Worm (Caenorhabditis elegans) whole organism, L4 larva: ENCODE results near the gene sra-33.

Experiments used
- F44E2.7 ChIP-seq: fragments of 200-800 bp; sonication (Bioruptor generic); IDR thresholded peaks from 2 replicates; pipeline ENCODE4 v2.1.2; 2022; ENCODE audit warnings: missing genetic modification characterization, missing compliant biosample characterization
- F49E8.2 ChIP-seq: sonication (generic microtip); optimal IDR thresholded peaks from 2 replicates; lab custom pipeline; 2016; ENCODE audit warnings: missing compliant biosample characterization, mild to moderate bottlenecking, missing genetic modification characterization, borderline replicate concordance
- Y105C5A.15 ChIP-seq: fragments of 200-800 bp; sonication (Bioruptor generic); IDR thresholded peaks from 2 replicates; pipeline ENCODE4 v1.3.6; 2022; ENCODE audit warnings: missing genetic modification characterization, missing compliant biosample characterization
- Y48G9A.11 ChIP-seq: fragments of 200-800 bp; sonication (Bioruptor generic); IDR thresholded peaks from 2 replicates; pipeline ENCODE4 v1.3.6; 2022; ENCODE audit warnings: missing genetic modification reagents, missing genetic modification characterization, missing compliant biosample characterization
- Y5F2A.4 ChIP-seq: fragments of 200-800 bp; sonication (Bioruptor generic); optimal IDR thresholded peaks from 2 replicates; lab custom pipeline; 2018; ENCODE audit warnings: mild to moderate bottlenecking, missing genetic modification characterization, missing compliant biosample characterization
- aha-1 ChIP-seq: fragments of 150-350 bp; peaks from one replicate; lab custom pipeline; 2014; ENCODE audit warnings: missing biosample characterization, missing genetic modification characterization
- ama-1 ChIP-seq: fragments of 150-350 bp; optimal IDR thresholded peaks from 2 replicates; lab custom pipeline; 2014; ENCODE audit warnings: inconsistent platforms, mixed read lengths
- ceh-20 ChIP-seq: fragments of 200-800 bp; sonication (Bioruptor generic); IDR thresholded peaks from 2 replicates; pipeline ENCODE4 v1.3.6; 2022; ENCODE audit warnings: missing genetic modification reagents, missing genetic modification characterization, missing compliant biosample characterization
- ceh-32 ChIP-seq: sonication (generic microtip); optimal IDR thresholded peaks from 2 replicates; lab custom pipeline; 2016; ENCODE audit warnings: mild to moderate bottlenecking, missing genetic modification characterization, missing compliant biosample characterization; ENCODE audit not compliant: poor library complexity
- ces-1 ChIP-seq: fragments of 150-350 bp; sonication (generic microtip); optimal IDR thresholded peaks from 4 replicates; lab custom pipeline; 2014; ENCODE audit warnings: missing biosample characterization, missing genetic modification reagents, missing genetic modification characterization
- cey-2 ChIP-seq: sonication (generic microtip); optimal IDR thresholded peaks from 3 replicates; lab custom pipeline; 2017; ENCODE audit warnings: missing genetic modification characterization, mild to moderate bottlenecking, missing compliant biosample characterization, antibody characterized with exemption, borderline replicate concordance; ENCODE audit not compliant: insufficient read depth
- ctbp-1 ChIP-seq: fragments of 200-800 bp; sonication (Bioruptor generic); IDR thresholded peaks from 2 replicates; pipeline ENCODE4 v1.3.6; 2022; ENCODE audit warnings: missing genetic modification reagents, missing genetic modification characterization, missing compliant biosample characterization
- daf-16 ChIP-seq, 3 experiments: sonication (generic microtip); optimal IDR thresholded peaks; 2 replicates each; lab custom pipeline; 2016 to 2017; ENCODE audit warnings: missing genetic modification characterization in 3 of 3, missing genetic modification reagents in 3 of 3, mild to moderate bottlenecking in 2 of 3, missing compliant biosample characterization in 2 of 3, missing biosample characterization in 1 of 3, moderate library complexity in 1 of 3
- dmd-6 ChIP-seq: fragments of 200-800 bp; sonication (Bioruptor generic); IDR thresholded peaks from 2 replicates; pipeline ENCODE4 v1.3.6; 2022; ENCODE audit warnings: missing genetic modification reagents, missing genetic modification characterization, missing compliant biosample characterization
- dmd-8 ChIP-seq: fragments of 200-800 bp; sonication (Bioruptor generic); IDR thresholded peaks from 2 replicates; pipeline ENCODE4 v1.3.6; 2022; ENCODE audit warnings: missing genetic modification characterization, missing compliant biosample characterization
- dve-1 ChIP-seq: sonication (generic microtip); optimal IDR thresholded peaks from 2 replicates; lab custom pipeline; 2017; ENCODE audit warnings: antibody characterized with exemption, mild to moderate bottlenecking, missing genetic modification characterization, missing compliant biosample characterization; ENCODE audit not compliant: insufficient read depth
- fkh-10 ChIP-seq: fragments of 150-350 bp; optimal IDR thresholded peaks from 2 replicates; lab custom pipeline; 2014; ENCODE audit warnings: missing biosample characterization, missing genetic modification reagents, missing genetic modification characterization
- fos-1 ChIP-seq: fragments of 150-350 bp; optimal IDR thresholded peaks from 2 replicates; lab custom pipeline; 2014; ENCODE audit warnings: missing biosample characterization, missing genetic modification characterization
- gei-8 ChIP-seq: fragments of 200-800 bp; sonication (Bioruptor generic); optimal IDR thresholded peaks from 2 replicates; lab custom pipeline; 2018; ENCODE audit warnings: mild to moderate bottlenecking, missing genetic modification characterization, missing compliant biosample characterization
- hif-1 ChIP-seq, 2 experiments: sonication (generic microtip); optimal IDR thresholded peaks; 2 replicates each; lab custom pipeline; 2016 to 2017; ENCODE audit warnings: missing compliant biosample characterization in 2 of 2, missing genetic modification characterization in 2 of 2, missing genetic modification reagents in 2 of 2, missing genotype in 2 of 2, mild to moderate bottlenecking in 1 of 2
- hlh-11 ChIP-seq: fragments of 200-800 bp; sonication (Bioruptor generic); optimal IDR thresholded peaks from 2 replicates; lab custom pipeline; 2018; ENCODE audit warnings: mild to moderate bottlenecking, missing genetic modification characterization, missing compliant biosample characterization
- hmg-1.1 ChIP-seq: fragments of 200-800 bp; sonication (Bioruptor generic); IDR thresholded peaks from 2 replicates; pipeline ENCODE4 v1.3.6; 2022; ENCODE audit warnings: missing genetic modification reagents, missing genetic modification characterization, missing compliant biosample characterization
- lim-7 ChIP-seq: fragments of 200-800 bp; sonication (Bioruptor generic); IDR thresholded peaks from 2 replicates; pipeline ENCODE4 v1.3.6; 2022; ENCODE audit warnings: missing genetic modification characterization, missing compliant biosample characterization
- lin-1 ChIP-seq: fragments of 200-800 bp; sonication (Bioruptor generic); IDR thresholded peaks from 2 replicates; pipeline ENCODE4 v1.3.6; 2022; ENCODE audit warnings: missing genetic modification reagents, missing genetic modification characterization, missing compliant biosample characterization
- lin-13 ChIP-seq: fragments of 150-350 bp; optimal IDR thresholded peaks from 2 replicates; lab custom pipeline; 2014; ENCODE audit warnings: missing biosample characterization, missing genetic modification reagents, missing genetic modification characterization
- lin-38 ChIP-seq: fragments of 200-800 bp; sonication (Bioruptor generic); IDR thresholded peaks from 2 replicates; pipeline ENCODE4 v1.3.6; 2022; ENCODE audit warnings: missing genetic modification reagents, missing genetic modification characterization, missing compliant biosample characterization
- lin-39 ChIP-seq: fragments of 150-350 bp; optimal IDR thresholded peaks from 2 replicates; lab custom pipeline; 2014; ENCODE audit warnings: missing biosample characterization, missing genetic modification reagents, missing genetic modification characterization
- lir-3 ChIP-seq: sonication (generic microtip); optimal IDR thresholded peaks from 2 replicates; lab custom pipeline; 2016; ENCODE audit warnings: mild to moderate bottlenecking, missing genetic modification characterization, missing compliant biosample characterization
- lsy-2 ChIP-seq, 2 experiments: fragments of 150-350 bp in 1 of 2; sonication (generic microtip) in 1 of 2; optimal IDR thresholded peaks; 2 replicates each; lab custom pipeline; 2014 to 2017; ENCODE audit warnings: missing biosample characterization in 2 of 2, missing genetic modification characterization in 2 of 2
- mdl-1 ChIP-seq, 2 experiments: fragments of 150-350 bp in 1 of 2; sonication (generic microtip) in 1 of 2; optimal IDR thresholded peaks; 2 replicates each; lab custom pipeline; 2014 to 2017; ENCODE audit warnings: missing biosample characterization in 2 of 2, missing genetic modification characterization in 2 of 2
- mes-2 ChIP-seq: sonication (generic microtip); optimal IDR thresholded peaks from 2 replicates; lab custom pipeline; 2016; ENCODE audit warnings: missing genotype, mild to moderate bottlenecking, missing genetic modification characterization, missing compliant biosample characterization; ENCODE audit not compliant: poor library complexity, severe bottlenecking
- mxl-3 ChIP-seq: fragments of 200-800 bp; sonication (Bioruptor generic); optimal IDR thresholded peaks from 2 replicates; lab custom pipeline; 2018; ENCODE audit warnings: mild to moderate bottlenecking, missing genetic modification characterization, missing compliant biosample characterization
- nhr-28 ChIP-seq: fragments of 150-350 bp; optimal IDR thresholded peaks from 2 replicates; lab custom pipeline; 2014; ENCODE audit warnings: missing biosample characterization, missing genetic modification characterization
- nhr-48 ChIP-seq: sonication (generic microtip); optimal IDR thresholded peaks from 2 replicates; lab custom pipeline; 2016; ENCODE audit warnings: mild to moderate bottlenecking, missing genetic modification characterization, missing compliant biosample characterization
- nhr-77 ChIP-seq: fragments of 150-350 bp; optimal IDR thresholded peaks from 2 replicates; lab custom pipeline; 2014; ENCODE audit warnings: missing biosample characterization, missing genetic modification characterization
- pha-4 ChIP-seq, 2 experiments: fragments of 150-350 bp in 1 of 2; fragments of 200-800 bp in 1 of 2; sonication (Bioruptor generic) in 1 of 2; IDR thresholded peaks in 1 of 2; optimal IDR thresholded peaks in 1 of 2; 2 replicates each; pipeline versions ENCODE4 v1.3.6 to Lab custom; 2014 to 2022; ENCODE audit warnings: missing genetic modification characterization in 2 of 2, missing genetic modification reagents in 2 of 2, missing biosample characterization in 1 of 2, missing compliant biosample characterization in 1 of 2
- php-3 ChIP-seq: fragments of 200-800 bp; sonication (Bioruptor generic); IDR thresholded peaks from 2 replicates; pipeline ENCODE4 v1.3.6; 2022; ENCODE audit warnings: missing genetic modification reagents, missing genetic modification characterization, missing compliant biosample characterization
- rbr-2 ChIP-seq: sonication (generic microtip); optimal IDR thresholded peaks from 2 replicates; lab custom pipeline; 2016; ENCODE audit warnings: missing genotype, missing genetic modification characterization, missing compliant biosample characterization
- saeg-2 ChIP-seq: fragments of 200-800 bp; sonication (Bioruptor generic); IDR thresholded peaks from 2 replicates; pipeline ENCODE4 v1.3.6; 2022; ENCODE audit warnings: missing genetic modification reagents, missing genetic modification characterization, missing compliant biosample characterization
- sdz-12 ChIP-seq: fragments of 200-800 bp; sonication (Bioruptor generic); optimal IDR thresholded peaks from 2 replicates; lab custom pipeline; 2018; ENCODE audit warnings: mild to moderate bottlenecking, missing genetic modification characterization, missing compliant biosample characterization
- snpc-4 ChIP-seq: fragments of 150-350 bp; optimal IDR thresholded peaks from 2 replicates; lab custom pipeline; 2014; ENCODE audit warnings: missing biosample characterization, missing genetic modification characterization
- zag-1 ChIP-seq: fragments of 150-350 bp; optimal IDR thresholded peaks from 2 replicates; lab custom pipeline; 2014; ENCODE audit warnings: missing biosample characterization, missing genetic modification characterization
- zfp-2 ChIP-seq: sonication (generic microtip); optimal IDR thresholded peaks from 2 replicates; lab custom pipeline; 2016; ENCODE audit warnings: mild to moderate bottlenecking, missing genetic modification characterization, missing compliant biosample characterization
- zip-11 ChIP-seq: fragments of 200-800 bp; sonication (Bioruptor generic); IDR thresholded peaks from 2 replicates; pipeline ENCODE4 v1.3.6; 2022; ENCODE audit warnings: missing genetic modification characterization, missing compliant biosample characterization
- zip-2 ChIP-seq: fragments of 150-350 bp; optimal IDR thresholded peaks from 2 replicates; lab custom pipeline; 2014; ENCODE audit warnings: missing biosample characterization, missing genetic modification characterization
- ztf-7 ChIP-seq: fragments of 150-350 bp; optimal IDR thresholded peaks from 2 replicates; lab custom pipeline; 2014; ENCODE audit warnings: missing biosample characterization, missing genetic modification characterization

The sra-33 gene

ce11 chrII:4507669-4508068 lies 29.4 kb downstream of the sra-33 start (continued):
- TF ChIP-seq daf-16 (GFP tag; optimal IDR thresholded peaks at IDR 0.05; lab: Kevin White, UChicago): no peak
- peak; percentile 98 for TF ChIP-seq daf-16 (tag; optimal IDR thresholded peaks at IDR 0.05; lab: Kevin White, UChicago)
- no peak for TF ChIP-seq lin-39
- TF ChIP-seq ztf-7 (tag; lab: Kevin White, UChicago): peak; percentile 15

ce11 chrII:4506552-4507291 lies 30.3 kb downstream of the sra-33 start:
- TF ChIP-seq Y105C5A.15 (GFP tag; lab: Robert Waterston, UW) (no peak), F44E2.7 (GFP tag; lab: Robert Waterston, UW) (no peak), zip-11 (GFP tag; lab: Robert Waterston, UW) (no peak), lim-7 (no peak), cey-2 (no peak), lin-39 (no peak), dve-1 (tag; lab: Kevin White, UChicago) (peak; percentile 53), php-3 (GFP tag; lab: Robert Waterston, UW) (no peak), nhr-48 (tag; lab: Kevin White, UChicago) (no peak), ztf-7 (tag; lab: Kevin White, UChicago) (peak; percentile 12), Y48G9A.11 (no peak), hlh-11 (peak; percentile 70), gei-8 (no peak), saeg-2 (GFP tag; lab: Robert Waterston, UW) (no peak), fkh-10 (GFP tag; lab: Kevin White, UChicago) (no peak), rbr-2 (tag; lab: Kevin White, UChicago) (peak; percentile 74), F49E8.2 (tag; lab: Kevin White, UChicago) (no peak), mxl-3 (GFP tag; lab: Kevin White, UChicago) (peak; percentile 46), hif-1 (tag; optimal IDR thresholded peaks at IDR 0.05; lab: Kevin White, UChicago) (peak in 1 of 2 experiments; percentile 49), hmg-1.1 (GFP tag; lab: Robert Waterston, UW) (peak; percentile 70; the same call in 1 of the 2 replicates), snpc-4 (tag; lab: Kevin White, UChicago) (no peak), ceh-32 (tag; lab: Kevin White, UChicago) (no peak), lin-13 (GFP tag; lab: Kevin White, UChicago) (peak; percentile 23), lir-3 (tag; lab: Kevin White, UChicago) (no peak), aha-1 (tag; lab: Kevin White, UChicago) (peak; percentile 60), ceh-20 (GFP tag; lab: Robert Waterston, UW) (peak; percentile 40; the same call in 1 of the 2 replicates), Y5F2A.4 (GFP tag; lab: Kevin White, UChicago) (no peak), mes-2 (tag; lab: Kevin White, UChicago) (peak; percentile 31), ctbp-1 (GFP tag; lab: Robert Waterston, UW) (peak; percentile 64; the same call in 1 of the 2 replicates), ces-1 (GFP tag; lab: Kevin White, UChicago) (peak; percentile 46), dmd-6 (GFP tag; lab: Robert Waterston, UW) (peak; percentile 74), pha-4 (GFP tag; IDR thresholded peaks at IDR 0.05; lab: Robert Waterston, UW) (peak; percentile 47; the same call in 1 of the 2 replicates), pha-4 (tag; optimal IDR thresholded peaks at IDR 0.05; lab: Kevin White, UChicago) (peak; percentile 8), zag-1 (no peak), fos-1 (tag; lab: Kevin White, UChicago) (no peak), nhr-28 (tag; lab: Kevin White, UChicago) (peak; percentile 35), nhr-77 (tag; lab: Kevin White, UChicago) (no peak), lin-38 (peak; percentile 45), lsy-2 (tag; optimal IDR thresholded peaks at IDR 0.05; lab: Kevin White, UChicago) (peak; percentile 73 to 76), mdl-1 (tag; optimal IDR thresholded peaks at IDR 0.05; lab: Kevin White, UChicago) (peak in 1 of 2 experiments; percentile 82), sdz-12 (GFP tag; lab: Kevin White, UChicago) (no peak), zip-2 (no peak), ama-1 (no peak), lin-1 (GFP tag; lab: Robert Waterston, UW) (0 out of 2 replicates have a peak, but pooled peaks have one; percentile 44), zfp-2 (tag; lab: Kevin White, UChicago) (no peak), dmd-8 (GFP tag; lab: Robert Waterston, UW) (no peak)
